Worm (Caenorhabditis elegans) whole organism, L4 larva: ENCODE results near the gene cest-28.
"Not testable (repeated sequence)": the region's sequence is repeated elsewhere in the genome, so short reads cannot be mapped to it uniquely, and the experiment has no call there.

Experiments
- F26F4.8 ChIP-seq: fragments of 200-800 bp; sonication (Bioruptor generic); conservative IDR thresholded peaks from 2 replicates; pipeline ENCODE4 v1.3.6; 2022; ENCODE audit warnings: missing genetic modification characterization, missing compliant biosample characterization
- F37D6.2 ChIP-seq: sonication (generic microtip); optimal IDR thresholded peaks from 2 replicates; lab custom pipeline; 2016; ENCODE audit warnings: mild to moderate bottlenecking, missing genetic modification characterization, missing compliant biosample characterization
- F44E2.7 ChIP-seq: fragments of 200-800 bp; sonication (Bioruptor generic); IDR thresholded peaks from 2 replicates; pipeline ENCODE4 v2.1.2; 2022; ENCODE audit warnings: missing genetic modification characterization, missing compliant biosample characterization
- F49E8.2 ChIP-seq: sonication (generic microtip); optimal IDR thresholded peaks from 2 replicates; lab custom pipeline; 2016; ENCODE audit warnings: missing compliant biosample characterization, mild to moderate bottlenecking, missing genetic modification characterization, borderline replicate concordance
- R02D3.7 ChIP-seq: fragments of 150-350 bp; sonication (generic microtip); optimal IDR thresholded peaks from 3 replicates; lab custom pipeline; 2014; ENCODE audit warnings: missing biosample characterization, missing genetic modification characterization
- T20F7.1 ChIP-seq: fragments of 200-800 bp; sonication (Bioruptor generic); optimal IDR thresholded peaks from 2 replicates; lab custom pipeline; 2018; ENCODE audit warnings: mild to moderate bottlenecking, missing genetic modification characterization, missing compliant biosample characterization
- T26A8.4 ChIP-seq: fragments of 200-800 bp; sonication (Bioruptor generic); IDR thresholded peaks from 2 replicates; pipeline ENCODE4 v1.3.6; 2022; ENCODE audit warnings: missing genetic modification characterization, missing compliant biosample characterization
- Y48G9A.11 ChIP-seq: fragments of 200-800 bp; sonication (Bioruptor generic); IDR thresholded peaks from 2 replicates; pipeline ENCODE4 v1.3.6; 2022; ENCODE audit warnings: missing genetic modification reagents, missing genetic modification characterization, missing compliant biosample characterization
- ama-1 ChIP-seq: fragments of 150-350 bp; optimal IDR thresholded peaks from 2 replicates; lab custom pipeline; 2014; ENCODE audit warnings: inconsistent platforms, mixed read lengths
- arid-1 ChIP-seq: fragments of 200-800 bp; sonication (Bioruptor generic); conservative IDR thresholded peaks from 2 replicates; pipeline ENCODE4 v1.3.6; 2022; ENCODE audit warnings: missing genetic modification reagents, missing genetic modification characterization, missing compliant biosample characterization
- ceh-28 ChIP-seq: fragments of 150-350 bp; optimal IDR thresholded peaks from 2 replicates; lab custom pipeline; 2014; ENCODE audit warnings: missing biosample characterization, missing genetic modification reagents, missing genetic modification characterization
- ceh-32 ChIP-seq: sonication (generic microtip); optimal IDR thresholded peaks from 2 replicates; lab custom pipeline; 2016; ENCODE audit warnings: mild to moderate bottlenecking, missing genetic modification characterization, missing compliant biosample characterization; ENCODE audit not compliant: poor library complexity
- daf-12 ChIP-seq: fragments of 150-350 bp; optimal IDR thresholded peaks from 2 replicates; lab custom pipeline; 2014; ENCODE audit warnings: missing biosample characterization, missing genetic modification reagents, missing genetic modification characterization
- daf-19 ChIP-seq: fragments of 200-800 bp; sonication (Bioruptor generic); conservative IDR thresholded peaks from 2 replicates; pipeline ENCODE4 v1.3.6; 2022; ENCODE audit warnings: missing genetic modification characterization, missing compliant biosample characterization
- daf-8 ChIP-seq: fragments of 200-800 bp; sonication (Bioruptor generic); IDR thresholded peaks from 2 replicates; pipeline ENCODE4 v1.3.6; 2022; ENCODE audit warnings: missing genetic modification characterization, missing compliant biosample characterization
- dmd-8 ChIP-seq: fragments of 200-800 bp; sonication (Bioruptor generic); IDR thresholded peaks from 2 replicates; pipeline ENCODE4 v1.3.6; 2022; ENCODE audit warnings: missing genetic modification characterization, missing compliant biosample characterization
- duxl-1 ChIP-seq: sonication (generic microtip); optimal IDR thresholded peaks from 2 replicates; lab custom pipeline; 2016; ENCODE audit warnings: mild to moderate bottlenecking, missing genetic modification characterization, moderate library complexity, missing compliant biosample characterization; ENCODE audit not compliant: poor library complexity
- lin-15B ChIP-seq: fragments of 150-350 bp; sonication (generic microtip); optimal IDR thresholded peaks from 3 replicates; lab custom pipeline; 2014; ENCODE audit warnings: missing biosample characterization, missing genetic modification characterization
- lir-3 ChIP-seq: sonication (generic microtip); optimal IDR thresholded peaks from 2 replicates; lab custom pipeline; 2016; ENCODE audit warnings: mild to moderate bottlenecking, missing genetic modification characterization, missing compliant biosample characterization
- madf-5 ChIP-seq, 2 experiments: fragments of 200-800 bp; sonication (Bioruptor generic); IDR thresholded peaks; 2 replicates each; pipeline ENCODE4 v1.3.6; 2022; ENCODE audit warnings: missing compliant biosample characterization in 2 of 2, missing genetic modification characterization in 2 of 2
- mdl-1 ChIP-seq, 2 experiments: fragments of 150-350 bp in 1 of 2; sonication (generic microtip) in 1 of 2; optimal IDR thresholded peaks; 2 replicates each; lab custom pipeline; 2014 to 2017; ENCODE audit warnings: missing biosample characterization in 2 of 2, missing genetic modification characterization in 2 of 2
- mdt-29 ChIP-seq: fragments of 200-800 bp; sonication (Bioruptor generic); IDR thresholded peaks from 2 replicates; pipeline ENCODE4 v1.3.6; 2022; ENCODE audit warnings: missing genetic modification reagents, missing genetic modification characterization, missing compliant biosample characterization
- mep-1 ChIP-seq: fragments of 150-350 bp; sonication (generic microtip); optimal IDR thresholded peaks from 3 replicates; lab custom pipeline; 2014; ENCODE audit warnings: missing biosample characterization, missing genetic modification characterization
- nhr-102 ChIP-seq: sonication (generic microtip); optimal IDR thresholded peaks from 2 replicates; lab custom pipeline; 2016; ENCODE audit warnings: mild to moderate bottlenecking, missing genetic modification characterization, moderate library complexity, missing compliant biosample characterization
- nhr-11 ChIP-seq: fragments of 150-350 bp; optimal IDR thresholded peaks from 2 replicates; lab custom pipeline; 2014; ENCODE audit warnings: missing biosample characterization, missing genetic modification characterization
- nhr-28 ChIP-seq: fragments of 150-350 bp; optimal IDR thresholded peaks from 2 replicates; lab custom pipeline; 2014; ENCODE audit warnings: missing biosample characterization, missing genetic modification characterization
- nhr-41 ChIP-seq: fragments of 200-800 bp; sonication (Bioruptor generic); IDR thresholded peaks from 2 replicates; pipeline ENCODE4 v1.3.6; 2022; ENCODE audit warnings: missing genetic modification reagents, missing genetic modification characterization, missing compliant biosample characterization
- nhr-42 ChIP-seq: fragments of 200-800 bp; sonication (Bioruptor generic); IDR thresholded peaks from 2 replicates; pipeline ENCODE4 v1.3.6; 2022; ENCODE audit warnings: missing genetic modification characterization, missing compliant biosample characterization
- nhr-48 ChIP-seq: sonication (generic microtip); optimal IDR thresholded peaks from 2 replicates; lab custom pipeline; 2016; ENCODE audit warnings: mild to moderate bottlenecking, missing genetic modification characterization, missing compliant biosample characterization
- nhr-76 ChIP-seq: fragments of 150-350 bp; optimal IDR thresholded peaks from 2 replicates; lab custom pipeline; 2014; ENCODE audit warnings: missing biosample characterization, missing genetic modification characterization
- nhr-77 ChIP-seq: fragments of 150-350 bp; optimal IDR thresholded peaks from 2 replicates; lab custom pipeline; 2014; ENCODE audit warnings: missing biosample characterization, missing genetic modification characterization
- pha-4 ChIP-seq, 2 experiments: fragments of 150-350 bp in 1 of 2; fragments of 200-800 bp in 1 of 2; sonication (Bioruptor generic) in 1 of 2; IDR thresholded peaks in 1 of 2; optimal IDR thresholded peaks in 1 of 2; 2 replicates each; pipeline versions ENCODE4 v1.3.6 to Lab custom; 2014 to 2022; ENCODE audit warnings: missing genetic modification characterization in 2 of 2, missing genetic modification reagents in 2 of 2, missing biosample characterization in 1 of 2, missing compliant biosample characterization in 1 of 2
- php-3 ChIP-seq: fragments of 200-800 bp; sonication (Bioruptor generic); IDR thresholded peaks from 2 replicates; pipeline ENCODE4 v1.3.6; 2022; ENCODE audit warnings: missing genetic modification reagents, missing genetic modification characterization, missing compliant biosample characterization
- rbr-2 ChIP-seq: sonication (generic microtip); optimal IDR thresholded peaks from 2 replicates; lab custom pipeline; 2016; ENCODE audit warnings: missing genotype, missing genetic modification characterization, missing compliant biosample characterization
- saeg-2 ChIP-seq: fragments of 200-800 bp; sonication (Bioruptor generic); IDR thresholded peaks from 2 replicates; pipeline ENCODE4 v1.3.6; 2022; ENCODE audit warnings: missing genetic modification reagents, missing genetic modification characterization, missing compliant biosample characterization
- skn-1 ChIP-seq: fragments of 150-350 bp; optimal IDR thresholded peaks from 2 replicates; lab custom pipeline; 2014; ENCODE audit warnings: missing biosample characterization, missing genetic modification characterization
- snpc-4 ChIP-seq: fragments of 150-350 bp; optimal IDR thresholded peaks from 2 replicates; lab custom pipeline; 2014; ENCODE audit warnings: missing biosample characterization, missing genetic modification characterization
- spr-1 ChIP-seq: sonication (generic microtip); optimal IDR thresholded peaks from 2 replicates; lab custom pipeline; 2016; ENCODE audit warnings: mild to moderate bottlenecking, missing genetic modification characterization, missing compliant biosample characterization
- spr-3 ChIP-seq: fragments of 200-800 bp; sonication (Bioruptor generic); optimal IDR thresholded peaks from 2 replicates; lab custom pipeline; 2018; ENCODE audit warnings: mild to moderate bottlenecking, missing genetic modification characterization, missing compliant biosample characterization
- unc-39 ChIP-seq: sonication (generic microtip); optimal IDR thresholded peaks from 2 replicates; lab custom pipeline; 2017; ENCODE audit warnings: missing biosample characterization, missing genetic modification characterization
- unc-62 ChIP-seq, 3 experiments: fragments of 150-350 bp in 1 of 3; sonication (generic microtip); optimal IDR thresholded peaks in 2 of 3; peaks in 1 of 3; 1 replicate in 1 of 3; 2 replicates in 2 of 3; lab custom pipeline; 2014 to 2017; ENCODE audit warnings: missing biosample characterization in 3 of 3, missing genetic modification characterization in 3 of 3, missing genetic modification reagents in 3 of 3, missing genotype in 1 of 3
- zfp-2 ChIP-seq: sonication (generic microtip); optimal IDR thresholded peaks from 2 replicates; lab custom pipeline; 2016; ENCODE audit warnings: mild to moderate bottlenecking, missing genetic modification characterization, missing compliant biosample characterization
- ztf-7 ChIP-seq: fragments of 150-350 bp; optimal IDR thresholded peaks from 2 replicates; lab custom pipeline; 2014; ENCODE audit warnings: missing biosample characterization, missing genetic modification characterization

The cest-28 gene

DNA sequence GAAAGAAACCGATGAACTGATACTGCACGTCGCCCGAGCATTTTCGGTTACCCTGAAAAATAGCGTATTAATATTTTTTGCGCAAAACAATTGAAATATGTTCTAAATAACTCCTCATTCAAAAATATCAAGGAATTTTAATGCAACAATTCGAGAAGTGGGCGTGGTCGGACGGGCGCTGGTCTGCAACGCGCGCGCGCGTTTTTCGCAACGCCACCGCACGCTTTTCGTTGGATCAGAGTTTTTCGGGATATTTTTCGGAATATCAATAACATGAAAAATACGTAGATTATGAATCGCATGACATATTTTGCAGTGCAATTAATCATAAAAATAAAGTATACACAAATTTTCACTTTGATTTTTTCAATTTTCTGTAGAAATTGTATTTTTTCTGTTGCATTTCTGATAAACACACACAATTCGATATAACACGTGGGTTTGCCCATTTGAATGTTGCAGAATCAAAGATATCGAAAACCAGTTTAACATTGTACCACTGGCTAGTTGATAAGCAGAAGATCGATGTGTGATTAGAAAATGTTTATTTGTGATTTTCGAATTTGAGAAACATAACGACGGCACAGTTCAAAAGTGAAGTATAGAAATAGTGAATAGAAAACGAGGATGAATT is 39.5 kb downstream of the cest-28 start, which contains the start of gene dlst-1 (continued):
- TF ChIP-seq madf-5 (GFP tag; IDR thresholded peaks at IDR 0.05; lab: Robert Waterston, UW) (no peak), snpc-4 (tag; lab: Kevin White, UChicago) (no peak), nhr-28 (tag; lab: Kevin White, UChicago) (no peak), ceh-32 (tag; lab: Kevin White, UChicago) (no peak), ama-1 (lab: Kevin White, UChicago) (no peak), php-3 (no peak), mdl-1 (tag; optimal IDR thresholded peaks at IDR 0.05; lab: Kevin White, UChicago) (no peak), duxl-1 (tag; lab: Kevin White, UChicago) (peak; percentile 35), lin-15B (tag; lab: Kevin White, UChicago) (no peak), nhr-41 (no peak), lir-3 (tag; lab: Kevin White, UChicago) (no peak), skn-1 (tag; lab: Kevin White, UChicago) (no peak), nhr-102 (peak; percentile 48), R02D3.7 (tag; lab: Kevin White, UChicago) (no peak), nhr-11 (no peak), T20F7.1 (peak; percentile 85), ztf-7 (no peak), F37D6.2 (tag; lab: Kevin White, UChicago) (no peak), F44E2.7 (GFP tag; lab: Robert Waterston, UW) (no peak), nhr-42 (no peak), unc-39 (tag; lab: Kevin White, UChicago) (no peak), daf-19 (GFP tag; lab: Robert Waterston, UW) (no peak), spr-3 (GFP tag; lab: Kevin White, UChicago) (no peak), spr-1 (tag; lab: Kevin White, UChicago) (peak; percentile 35), mep-1 (peak; percentile 47), rbr-2 (peak; percentile 37), daf-12 (tag; lab: Kevin White, UChicago) (no peak), F49E8.2 (peak; percentile 1), saeg-2 (GFP tag; lab: Robert Waterston, UW) (no peak), nhr-77 (no peak), mdt-29 (GFP tag; lab: Robert Waterston, UW) (no peak), T26A8.4 (GFP tag; lab: Robert Waterston, UW) (no peak), F26F4.8 (no peak), zfp-2 (tag; lab: Kevin White, UChicago) (no peak), unc-62 (GFP tag; optimal IDR thresholded peaks at IDR 0.05 in 1 of 2; lab: Kevin White, UChicago) (no peak), unc-62 (tag; optimal IDR thresholded peaks at IDR 0.05; lab: Kevin White, UChicago) (no peak), daf-8 (GFP tag; lab: Robert Waterston, UW) (no peak), nhr-76 (tag; lab: Kevin White, UChicago) (no peak), ceh-28 (tag; lab: Kevin White, UChicago) (no peak)

DNA sequence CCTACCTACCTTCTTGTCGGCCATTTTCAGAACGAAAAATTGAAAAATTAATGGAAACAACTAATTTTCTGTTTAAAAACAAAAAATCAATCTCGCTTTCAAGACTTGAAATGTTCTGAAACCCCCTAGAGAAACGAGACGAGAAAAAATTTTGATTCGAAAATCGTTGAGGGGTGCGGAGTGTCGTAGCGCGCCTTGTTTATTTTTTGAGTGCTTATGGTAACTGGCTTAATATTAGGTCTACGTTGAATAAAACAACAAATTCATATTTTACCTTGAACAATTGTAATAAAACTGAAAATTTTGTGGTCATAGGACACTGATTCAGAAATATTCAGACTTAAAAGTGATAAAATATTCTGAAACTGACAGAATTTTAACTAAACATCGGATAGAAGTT is 40.8 kb downstream of the cest-28 start, which contains the start of gene sna-1:
Gene sna-1, minus strand, starts transcription at position 218 of the 400 bp plus-strand sequence.
- TF ChIP-seq T20F7.1 = peak; percentile 92
- TF ChIP-seq nhr-48 (tag; lab: Kevin White, UChicago) = no peak
- TF ChIP-seq Y48G9A.11 (GFP tag; lab: Robert Waterston, UW) = peak; percentile 89

DNA sequence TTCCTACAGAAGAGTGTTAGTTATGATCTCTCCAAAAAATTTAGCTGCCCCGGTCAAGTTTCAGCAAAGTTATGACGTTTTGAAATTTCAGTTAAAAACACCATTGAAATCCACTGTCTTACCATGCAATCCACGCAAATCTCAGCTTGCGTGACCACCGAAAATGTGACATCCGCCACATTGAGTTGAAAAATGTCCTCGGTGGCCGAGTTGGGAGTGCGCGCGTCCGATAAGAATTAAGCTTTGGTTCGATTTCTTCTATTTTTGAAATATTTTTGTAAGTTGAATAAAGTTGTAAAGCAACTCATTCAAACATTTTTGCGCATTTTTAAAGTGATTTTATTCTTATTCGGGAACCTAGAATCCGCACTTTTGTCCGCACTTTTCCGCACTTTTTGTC is 41.5 kb downstream of the cest-28 start:
- TF ChIP-seq Y48G9A.11 (GFP tag; lab: Robert Waterston, UW) (peak; percentile 89), dmd-8 (peak; percentile 48; the same call in 1 of the 2 replicates), arid-1 (GFP tag; lab: Robert Waterston, UW) (peak; percentile 51), F26F4.8 (peak; percentile 72; the same call in 1 of the 2 replicates), pha-4 (GFP tag; IDR thresholded peaks at IDR 0.05; lab: Robert Waterston, UW) (0 out of 2 replicates have a peak, but pooled peaks have one; percentile 15)
- TF ChIP-seq pha-4 (tag; optimal IDR thresholded peaks at IDR 0.05; lab: Kevin White, UChicago) = not testable (repeated sequence)
